Fruit fly (Drosophila melanogaster) whole organism, embryonic: ENCODE results near the gene Nf-YC.

Experiments
- Atf3 ChIP-seq: fragments of 200-800 bp; sonication (Bioruptor generic); optimal IDR thresholded peaks from 3 replicates; lab custom pipeline; 2016; ENCODE audit warnings: missing biosample characterization, missing genetic modification characterization
- B-H1 ChIP-seq: fragments of 200-800 bp; sonication (Bioruptor generic); IDR thresholded peaks from 3 replicates; pipeline ENCODE4 v1.3.6; 2022; ENCODE audit warnings: missing biosample characterization, missing genetic modification characterization
- CG10267 ChIP-seq: fragments of 200-800 bp; sonication (Bioruptor generic); optimal IDR thresholded peaks from 2 replicates; lab custom pipeline; 2018; ENCODE audit warnings: missing biosample characterization, mild to moderate bottlenecking, missing genetic modification characterization, moderate library complexity
- CG10431 ChIP-seq: fragments of 200-800 bp; sonication (Bioruptor generic); optimal IDR thresholded peaks from 3 replicates; lab custom pipeline; 2018; ENCODE audit warnings: missing biosample characterization, mild to moderate bottlenecking, missing genetic modification characterization
- CG11695 ChIP-seq: fragments of 200-800 bp; sonication (Bioruptor generic); IDR thresholded peaks from 3 replicates; pipeline ENCODE4 v1.3.6; 2022; ENCODE audit warnings: missing biosample characterization, missing genetic modification characterization
- CG12104 ChIP-seq: fragments of 200-800 bp; sonication (Bioruptor generic); optimal IDR thresholded peaks from 3 replicates; lab custom pipeline; 2016; ENCODE audit warnings: missing biosample characterization, missing genetic modification characterization
- CG12942 ChIP-seq: fragments of 200-800 bp; sonication (Bioruptor generic); optimal IDR thresholded peaks from 3 replicates; lab custom pipeline; 2016; ENCODE audit warnings: missing biosample characterization, missing genetic modification characterization
- CG15696 ChIP-seq: fragments of 200-800 bp; sonication (Bioruptor generic); optimal IDR thresholded peaks from 2 replicates; lab custom pipeline; 2019; ENCODE audit warnings: missing biosample characterization, mild to moderate bottlenecking, missing genetic modification characterization, moderate library complexity
- CG17359 ChIP-seq: fragments of 200-800 bp; sonication (Bioruptor generic); optimal IDR thresholded peaks from 3 replicates; lab custom pipeline; 2018; ENCODE audit warnings: missing biosample characterization, mild to moderate bottlenecking, missing genetic modification characterization, moderate library complexity
- CG17912 ChIP-seq: fragments of 200-800 bp; sonication (Bioruptor generic); optimal IDR thresholded peaks from 2 replicates; lab custom pipeline; 2018; ENCODE audit warnings: missing biosample characterization, mild to moderate bottlenecking, missing genetic modification characterization
- CG18262 ChIP-seq: fragments of 200-800 bp; optimal IDR thresholded peaks from 3 replicates; lab custom pipeline; 2019; ENCODE audit warnings: missing biosample characterization, mild to moderate bottlenecking, missing genetic modification characterization, moderate library complexity
- CG2889 ChIP-seq: fragments of 200-800 bp; sonication (Bioruptor generic); IDR thresholded peaks from 3 replicates; pipeline ENCODE4 v1.3.6; 2022; ENCODE audit warnings: missing biosample characterization, missing genetic modification characterization
- CG31441 ChIP-seq: fragments of 200-800 bp; sonication (Bioruptor generic); IDR thresholded peaks from 2 replicates; pipeline ENCODE4 v1.3.6; 2022; ENCODE audit warnings: missing biosample characterization, missing genetic modification characterization
- CG6175 ChIP-seq: fragments of 200-800 bp; sonication (Bioruptor generic); IDR thresholded peaks from 3 replicates; pipeline ENCODE4 v1.3.6; 2022; ENCODE audit warnings: missing biosample characterization, missing genetic modification characterization
- CG6791 ChIP-seq: fragments of 200-800 bp; sonication (Bioruptor generic); IDR thresholded peaks from 3 replicates; pipeline ENCODE4 v1.3.6; 2022; ENCODE audit warnings: missing biosample characterization, missing genetic modification characterization; ENCODE audit not compliant: partially characterized antibody
- CG7745 ChIP-seq: fragments of 200-800 bp; sonication (Bioruptor generic); optimal IDR thresholded peaks from 2 replicates; lab custom pipeline; 2018; ENCODE audit warnings: missing biosample characterization, mild to moderate bottlenecking, missing genetic modification characterization, moderate library complexity
- CG7987 ChIP-seq: fragments of 200-800 bp; sonication (Bioruptor generic); optimal IDR thresholded peaks from 2 replicates; lab custom pipeline; 2018; ENCODE audit warnings: missing biosample characterization, mild to moderate bottlenecking, missing genetic modification characterization, moderate library complexity
- CG9437 ChIP-seq: fragments of 200-800 bp; sonication (Bioruptor generic); optimal IDR thresholded peaks from 2 replicates; lab custom pipeline; 2018; ENCODE audit warnings: missing biosample characterization, mild to moderate bottlenecking, missing genetic modification characterization
- CG9817 ChIP-seq: fragments of 200-800 bp; sonication (Bioruptor generic); optimal IDR thresholded peaks from 2 replicates; lab custom pipeline; 2018; ENCODE audit warnings: missing biosample characterization, mild to moderate bottlenecking, missing genetic modification characterization, moderate library complexity
- Chrac-16 ChIP-seq: fragments of 200-800 bp; sonication (Bioruptor generic); optimal IDR thresholded peaks from 3 replicates; lab custom pipeline; 2016; ENCODE audit warnings: missing biosample characterization, missing genetic modification characterization
- E2f2 ChIP-seq: fragments of 200-800 bp; sonication (Bioruptor generic); IDR thresholded peaks from 2 replicates; pipeline ENCODE4 v1.3.6; 2022; ENCODE audit warnings: missing biosample characterization, missing genetic modification characterization
- Fer1 ChIP-seq: fragments of 200-800 bp; sonication (Bioruptor generic); optimal IDR thresholded peaks from 2 replicates; lab custom pipeline; 2017; ENCODE audit warnings: missing biosample characterization, mild to moderate bottlenecking, missing genetic modification characterization
- Gug ChIP-seq: fragments of 200-800 bp; sonication (Bioruptor generic); IDR thresholded peaks from 4 replicates; pipeline ENCODE4 v1.3.6; 2022; ENCODE audit warnings: missing biosample characterization, missing genetic modification characterization
- H2.0 ChIP-seq: fragments of 200-800 bp; sonication (Bioruptor generic); IDR thresholded peaks from 2 replicates; pipeline ENCODE4 v1.3.6; 2022; ENCODE audit warnings: missing biosample characterization, missing genetic modification characterization
- Lpt ChIP-seq: fragments of >200 bp; optimal IDR thresholded peaks from 2 replicates; lab custom pipeline; 2018; ENCODE audit warnings: missing biosample characterization, missing genetic modification characterization
- Meics ChIP-seq: fragments of 200-800 bp; sonication (Bioruptor generic); optimal IDR thresholded peaks from 2 replicates; lab custom pipeline; 2017; ENCODE audit warnings: missing biosample characterization, mild to moderate bottlenecking, missing genetic modification characterization
- Mrtf ChIP-seq: fragments of 200-800 bp; sonication (Bioruptor generic); IDR thresholded peaks from 3 replicates; pipeline ENCODE4 v1.3.6; 2022; ENCODE audit warnings: missing biosample characterization, missing genetic modification characterization
- NK7.1 ChIP-seq: fragments of 200-800 bp; sonication (Bioruptor generic); optimal IDR thresholded peaks from 3 replicates; lab custom pipeline; 2016; ENCODE audit warnings: missing biosample characterization, missing genetic modification characterization
- Rfx ChIP-seq: fragments of 200-800 bp; sonication (Bioruptor generic); IDR thresholded peaks from 2 replicates; pipeline ENCODE4 v1.3.6; 2022; ENCODE audit warnings: missing biosample characterization, missing genetic modification characterization
- TFAM ChIP-seq: fragments of 200-800 bp; sonication (Bioruptor generic); optimal IDR thresholded peaks from 2 replicates; lab custom pipeline; 2017; ENCODE audit warnings: missing biosample characterization, missing genetic modification characterization, inconsistent platforms
- Xbp1 ChIP-seq: fragments of 200-800 bp; sonication (Bioruptor generic); optimal IDR thresholded peaks from 3 replicates; lab custom pipeline; 2016; ENCODE audit warnings: missing biosample characterization, mild to moderate bottlenecking, missing genetic modification characterization
- ash1 ChIP-seq: fragments of 200-800 bp; sonication (Bioruptor generic); optimal IDR thresholded peaks from 2 replicates; lab custom pipeline; 2018; ENCODE audit warnings: missing biosample characterization, mild to moderate bottlenecking, missing genetic modification characterization
- cad ChIP-seq: fragments of >200 bp; optimal IDR thresholded peaks from 2 replicates; lab custom pipeline; 2017; ENCODE audit warnings: missing biosample characterization, missing genetic modification characterization
- croc ChIP-seq: fragments of 200-800 bp; sonication (Bioruptor generic); conservative IDR thresholded peaks from 3 replicates; pipeline ENCODE4 v1.3.6; 2022; ENCODE audit warnings: missing biosample characterization, missing genetic modification characterization
- dimm ChIP-seq: fragments of 200-800 bp; sonication (Bioruptor generic); IDR thresholded peaks from 2 replicates; pipeline ENCODE4 v1.3.6; 2022; ENCODE audit warnings: missing biosample characterization, missing genetic modification characterization
- ewg ChIP-seq: fragments of 200-800 bp; sonication (Bioruptor generic); optimal IDR thresholded peaks from 3 replicates; lab custom pipeline; 2017; ENCODE audit warnings: mild to moderate bottlenecking, missing biosample characterization, missing genetic modification reagents, missing genetic modification characterization
- fru ChIP-seq: fragments of >200 bp; optimal IDR thresholded peaks from 2 replicates; lab custom pipeline; 2017
- fu2 ChIP-seq: fragments of 200-800 bp; sonication (Bioruptor generic); optimal IDR thresholded peaks from 2 replicates; lab custom pipeline; 2016; ENCODE audit warnings: missing biosample characterization, missing genetic modification characterization
- gt ChIP-seq: fragments of 200-800 bp; sonication (Bioruptor generic); IDR thresholded peaks from 2 replicates; pipeline ENCODE4 v1.3.6; 2022; ENCODE audit warnings: missing biosample characterization, missing genetic modification characterization
- hb ChIP-seq: fragments of 200-800 bp; sonication (Bioruptor generic); IDR thresholded peaks from 3 replicates; pipeline ENCODE4 v1.3.6; 2022; ENCODE audit warnings: missing biosample characterization, missing genetic modification characterization; ENCODE audit not compliant: partially characterized antibody
- kah ChIP-seq: fragments of 200-800 bp; sonication (Bioruptor generic); optimal IDR thresholded peaks from 2 replicates; lab custom pipeline; 2018; ENCODE audit warnings: missing biosample characterization, mild to moderate bottlenecking, missing genetic modification characterization
- klu ChIP-seq: fragments of 200-800 bp; sonication (Bioruptor generic); IDR thresholded peaks from 2 replicates; pipeline ENCODE4 v1.3.6; 2022; ENCODE audit warnings: missing biosample characterization, missing genetic modification characterization
- org-1 ChIP-seq: fragments of 200-800 bp; sonication (Bioruptor generic); optimal IDR thresholded peaks from 2 replicates; lab custom pipeline; 2017; ENCODE audit warnings: missing biosample characterization, missing genetic modification characterization
- prd ChIP-seq, 3 experiments: fragments of >200 bp in 2 of 3; fragments of 200-800 bp in 1 of 3; sonication (Bioruptor generic) in 1 of 3; optimal IDR thresholded peaks in 2 of 3; IDR thresholded peaks in 1 of 3; 2 replicates in 2 of 3; 3 replicates in 1 of 3; pipeline versions ENCODE4 v1.3.6 to Lab custom; 2017 to 2022; ENCODE audit warnings: missing biosample characterization in 1 of 3, missing genetic modification characterization in 1 of 3
- repo ChIP-seq: fragments of 200-800 bp; sonication (Bioruptor generic); optimal IDR thresholded peaks from 2 replicates; lab custom pipeline; 2016; ENCODE audit warnings: missing biosample characterization, missing genetic modification characterization
- salm ChIP-seq: fragments of 200-800 bp; sonication (Bioruptor generic); optimal IDR thresholded peaks from 2 replicates; lab custom pipeline; 2018; ENCODE audit warnings: missing biosample characterization, mild to moderate bottlenecking, missing genetic modification characterization
- sd ChIP-seq: fragments of 200-800 bp; sonication (Bioruptor generic); optimal IDR thresholded peaks from 3 replicates; lab custom pipeline; 2018; ENCODE audit warnings: missing biosample characterization, mild to moderate bottlenecking, missing genetic modification characterization, moderate library complexity
- sim ChIP-seq: fragments of 200-800 bp; sonication (Bioruptor generic); IDR thresholded peaks from 2 replicates; pipeline ENCODE4 v1.3.6; 2022; ENCODE audit warnings: missing biosample characterization, missing genetic modification characterization
- sisA ChIP-seq: fragments of 200-800 bp; sonication (Bioruptor generic); IDR thresholded peaks from 2 replicates; pipeline ENCODE4 v1.3.6; 2022; ENCODE audit warnings: missing biosample characterization, missing genetic modification characterization
- tup ChIP-seq: fragments of 200-800 bp; sonication (Bioruptor generic); optimal IDR thresholded peaks from 2 replicates; lab custom pipeline; 2016; ENCODE audit warnings: missing biosample characterization, mild to moderate bottlenecking, missing genetic modification characterization, moderate library complexity
- vnd ChIP-seq: fragments of 200-800 bp; sonication (Bioruptor generic); IDR thresholded peaks from 3 replicates; pipeline ENCODE4 v1.3.6; 2022; ENCODE audit warnings: missing biosample characterization, missing genetic modification characterization; ENCODE audit not compliant: partially characterized antibody

The Nf-YC gene

dm6 chrX:6793390-6793789 is 27.3 kb downstream of the Nf-YC start (continued):
- peak; percentile 78 for TF ChIP-seq H2.0
- no peak for TF ChIP-seq TFAM (GFP tag; lab: Kevin White, UChicago)
- TF ChIP-seq ewg (GFP tag; lab: Kevin White, UChicago) = peak; percentile 17
- TF ChIP-seq CG12942 = peak; percentile 69
- peak; percentile 65; the same call in 2 of the 3 replicates for TF ChIP-seq CG6175
- TF ChIP-seq E2f2 (GFP tag; lab: Robert Waterston, UW) = peak; percentile 39; the same call in 1 of the 2 replicates
- TF ChIP-seq kah (GFP tag; lab: Kevin White, UChicago) = peak; percentile 49
- no peak for TF ChIP-seq CG6791 (GFP tag; lab: Robert Waterston, UW)
- peak; percentile 21 for TF ChIP-seq CG18262
- peak; percentile 81 for TF ChIP-seq CG17359 (tag; lab: Kevin White, UChicago)
- no peak for TF ChIP-seq sim (GFP tag; lab: Robert Waterston, UW)
- TF ChIP-seq B-H1 = peak; percentile 62
- TF ChIP-seq sd (tag; lab: Kevin White, UChicago) = no peak
- no peak for TF ChIP-seq ash1 (GFP tag; lab: Kevin White, UChicago)
- TF ChIP-seq CG11695 (GFP tag; lab: Robert Waterston, UW) = peak; percentile 74; the same call in 2 of the 3 replicates
- TF ChIP-seq CG7745 = no peak
- TF ChIP-seq CG9437 = peak; percentile 30
- TF ChIP-seq Meics = peak; percentile 75
- peak; percentile 42 for TF ChIP-seq salm (tag; lab: Kevin White, UChicago)
- TF ChIP-seq tup (GFP tag; lab: Kevin White, UChicago) = peak; percentile 5
- TF ChIP-seq CG9817 (tag; lab: Kevin White, UChicago) = peak; percentile 77
- TF ChIP-seq CG15696 (tag; lab: Kevin White, UChicago) = no peak
- TF ChIP-seq CG7987 (GFP tag; lab: Kevin White, UChicago) = peak; percentile 42
- peak; percentile 62 for TF ChIP-seq klu (GFP tag; lab: Robert Waterston, UW)
- peak; percentile 29 for TF ChIP-seq CG10267 (tag; lab: Kevin White, UChicago)
- TF ChIP-seq CG2889 = 0 out of 3 replicates have a peak, but pooled peaks have one; percentile 36
- TF ChIP-seq Xbp1 (GFP tag; lab: Kevin White, UChicago) = peak; percentile 77
- TF ChIP-seq Chrac-16 (GFP tag; lab: Kevin White, UChicago) = peak; percentile 56
- no peak for TF ChIP-seq vnd (GFP tag; lab: Robert Waterston, UW)
- TF ChIP-seq CG12104 (GFP tag; lab: Kevin White, UChicago) = peak; percentile 49
- TF ChIP-seq dimm = peak; percentile 57; the same call in 1 of the 2 replicates
- TF ChIP-seq repo (GFP tag; lab: Kevin White, UChicago) = peak; percentile 38
- TF ChIP-seq Mrtf (GFP tag; lab: Robert Waterston, UW) = peak; percentile 74; the same call in 2 of the 3 replicates
- peak; percentile 41; the same call in 1 of the 3 replicates for TF ChIP-seq croc
- TF ChIP-seq Gug = peak; percentile 69; the same call in 2 of the 4 replicates
- peak; percentile 52 for TF ChIP-seq org-1
- peak; percentile 64 for TF ChIP-seq Fer1 (GFP tag; lab: Kevin White, UChicago)
- TF ChIP-seq hb = no peak
- no peak for TF ChIP-seq Lpt (GFP tag; lab: Kevin White, UChicago)
- peak; percentile 73 for TF ChIP-seq fu2 (GFP tag; lab: Kevin White, UChicago)
- no peak for TF ChIP-seq fru (lab: Kevin White, UChicago)
- TF ChIP-seq CG10431 (GFP tag; lab: Kevin White, UChicago) = no peak
- no peak for TF ChIP-seq CG17912 (GFP tag; lab: Kevin White, UChicago)
- TF ChIP-seq Atf3 (GFP tag; lab: Kevin White, UChicago) = no peak
- TF ChIP-seq Rfx = peak; percentile 91
- no peak for TF ChIP-seq cad (GFP tag; lab: Kevin White, UChicago)
- TF ChIP-seq prd (optimal IDR thresholded peaks at IDR 0.05; lab: Kevin White, UChicago) = no peak
- peak; percentile 82 for TF ChIP-seq prd (GFP tag; IDR thresholded peaks at IDR 0.05; lab: Robert Waterston, UW)
- TF ChIP-seq gt = no peak
- peak; percentile 76 for TF ChIP-seq sisA (GFP tag; lab: Robert Waterston, UW)
- peak; percentile 73 for TF ChIP-seq NK7.1 (GFP tag; lab: Kevin White, UChicago)
- TF ChIP-seq CG31441 (GFP tag; lab: Robert Waterston, UW) = peak; percentile 69
